Fruit fly (Drosophila melanogaster): ENCODE measurements around the gene Ziz.

Gene Ziz

dm6 chr2L:7423333-7423895 is 72.7 kb downstream of the Ziz start (continued):
- TF ChIP-seq fd96Cb (tag; optimal IDR thresholded peaks at IDR 0.05) (peak; percentile 28), CG14441 (GFP tag; IDR thresholded peaks at IDR 0.05) (peak; percentile 41; the same call in 1 of the 2 replicates), amos (GFP tag; IDR thresholded peaks at IDR 0.05; ENCODE audit: partially characterized antibody) (0 out of 2 replicates have a peak, but pooled peaks have one; percentile 15), row (GFP tag; IDR thresholded peaks at IDR 0.05) (peak; percentile 67), CG9797 (GFP tag; optimal IDR thresholded peaks at IDR 0.05) (peak; percentile 14), CG4730 (GFP tag; IDR thresholded peaks at IDR 0.05) (peak; percentile 16; the same call in 1 of the 2 replicates), Nf-YB (GFP tag; optimal IDR thresholded peaks at IDR 0.05) (no peak), lbe (GFP tag; optimal IDR thresholded peaks at IDR 0.05) (peak; percentile 71), CG9609 (GFP tag; optimal IDR thresholded peaks at IDR 0.05) (no peak), lov (optimal IDR thresholded peaks at IDR 0.05) (no peak), lov (GFP tag; IDR thresholded peaks at IDR 0.05) (no peak), ems (GFP tag; optimal IDR thresholded peaks at IDR 0.05) (no peak), CG8290 (GFP tag; optimal IDR thresholded peaks at IDR 0.05) (no peak), CG8290 (tag; optimal IDR thresholded peaks at IDR 0.05) (peak in 1 of 2 experiments; percentile 62), CG4707 (GFP tag; optimal IDR thresholded peaks at IDR 0.05) (no peak), CG13894 (tag; optimal IDR thresholded peaks at IDR 0.05) (peak; percentile 40), Hr3 (GFP tag; optimal IDR thresholded peaks at IDR 0.05) (no peak), HHEX (GFP tag; optimal IDR thresholded peaks at IDR 0.05) (peak; percentile 17), Fer3 (tag; optimal IDR thresholded peaks at IDR 0.05) (peak; percentile 5), CG1603 (tag; optimal IDR thresholded peaks at IDR 0.05) (peak; percentile 34), al (GFP tag; IDR thresholded peaks at IDR 0.05) (peak; percentile 54; the same call in 1 of the 2 replicates), Atf6 (GFP tag; IDR thresholded peaks at IDR 0.05) (0 out of 2 replicates have a peak, but pooled peaks have one; percentile 26), zfh2 (GFP tag; optimal IDR thresholded peaks at IDR 0.05) (peak; percentile 67), sens-2 (GFP tag; IDR thresholded peaks at IDR 0.05) (no peak), nmo (GFP tag; optimal IDR thresholded peaks at IDR 0.05) (peak; percentile 17), CG13424 (tag; optimal IDR thresholded peaks at IDR 0.05) (peak; percentile 36), Camta (GFP tag; optimal IDR thresholded peaks at IDR 0.05) (peak; percentile 17), Xrp1 (GFP tag; IDR thresholded peaks at IDR 0.05) (peak; percentile 33; the same call in 1 of the 2 replicates), CG18599 (GFP tag; optimal IDR thresholded peaks at IDR 0.05) (peak; percentile 46), prd (optimal IDR thresholded peaks at IDR 0.05) (no peak), prd (GFP tag; IDR thresholded peaks at IDR 0.05) (peak; percentile 67), HLH54F (GFP tag; optimal IDR thresholded peaks at IDR 0.05) (peak; percentile 46), Hr78 (GFP tag; optimal IDR thresholded peaks at IDR 0.05) (no peak), stwl (tag; optimal IDR thresholded peaks at IDR 0.05) (peak; percentile 32), CG1233 (GFP tag; optimal IDR thresholded peaks at IDR 0.05) (no peak), ase (GFP tag; IDR thresholded peaks at IDR 0.05) (0 out of 3 replicates have a peak, but pooled peaks have one; percentile 37), CG4282 (GFP tag; optimal IDR thresholded peaks at IDR 0.05) (no peak), CG18619 (GFP tag; optimal IDR thresholded peaks at IDR 0.05) (peak; percentile 9), dmrt99B (tag; optimal IDR thresholded peaks at IDR 0.05) (peak; percentile 9), CG42726 (GFP tag; IDR thresholded peaks at IDR 0.05; ENCODE audit: partially characterized antibody) (0 out of 2 replicates have a peak, but pooled peaks have one; percentile 28), HLHmδ (GFP tag; optimal IDR thresholded peaks at IDR 0.05) (peak; percentile 55), kay (GFP tag; optimal IDR thresholded peaks at IDR 0.05) (no peak), nom (GFP tag; optimal IDR thresholded peaks at IDR 0.05) (peak; percentile 76), CG12769 (tag; optimal IDR thresholded peaks at IDR 0.05) (peak; percentile 50), Drgx (GFP tag; IDR thresholded peaks at IDR 0.05) (peak; percentile 81), CG12219 (GFP tag; optimal IDR thresholded peaks at IDR 0.05) (peak; percentile 4), Myb (GFP tag; optimal IDR thresholded peaks at IDR 0.05) (peak; percentile 26), klu (GFP tag; IDR thresholded peaks at IDR 0.05) (no peak), CG11695 (GFP tag; IDR thresholded peaks at IDR 0.05) (0 out of 3 replicates have a peak, but pooled peaks have one; percentile 14), Adf1 (GFP tag; IDR thresholded peaks at IDR 0.05) (peak; percentile 94)

Data from whole organism, embryonic.